Worm (Caenorhabditis elegans): ENCODE measurements around the gene swp-1.

- TF ChIP-seq ceh-19 (GFP tag; optimal IDR thresholded peaks at IDR 0.05) (no peak), C38D4.7 (GFP tag; optimal IDR thresholded peaks at IDR 0.05) (no peak)
Observed at ce11 chrIII:5701491-5701890, 3.8 kb downstream of the swp-1 start.

All from whole organism, late embryonic.